Fruit fly (Drosophila melanogaster) whole organism, embryonic: ENCODE results near the gene fan.

Source experiments
- Adf1 ChIP-seq: fragments of 200-800 bp; sonication (Bioruptor generic); IDR thresholded peaks from 2 replicates; pipeline ENCODE4 v1.3.6; 2022; ENCODE audit warnings: missing biosample characterization, missing genetic modification characterization
- Asciz ChIP-seq: fragments of 200-800 bp; sonication (Bioruptor generic); optimal IDR thresholded peaks from 2 replicates; lab custom pipeline; 2017; ENCODE audit warnings: missing biosample characterization, mild to moderate bottlenecking, missing genetic modification characterization, missing genetic modification reagents
- Bgb ChIP-seq: fragments of 200-800 bp; sonication (Bioruptor generic); IDR thresholded peaks from 2 replicates; pipeline ENCODE4 v1.3.6; 2022; ENCODE audit warnings: missing biosample characterization, missing genetic modification characterization; ENCODE audit not compliant: partially characterized antibody
- CG10147 ChIP-seq: fragments of 200-800 bp; sonication (Bioruptor generic); optimal IDR thresholded peaks from 2 replicates; lab custom pipeline; 2019; ENCODE audit warnings: missing biosample characterization, mild to moderate bottlenecking, missing genetic modification characterization, moderate library complexity
- CG10274 ChIP-seq: fragments of 200-800 bp; sonication (Bioruptor generic); optimal IDR thresholded peaks from 3 replicates; lab custom pipeline; 2017; ENCODE audit warnings: missing biosample characterization, mild to moderate bottlenecking, missing genetic modification characterization
- CG10543 ChIP-seq: fragments of 200-800 bp; sonication (Bioruptor generic); optimal IDR thresholded peaks from 3 replicates; lab custom pipeline; 2017; ENCODE audit warnings: missing biosample characterization, mild to moderate bottlenecking, missing genetic modification characterization, moderate library complexity
- CG11085 ChIP-seq: fragments of 200-800 bp; sonication (Bioruptor generic); IDR thresholded peaks from 2 replicates; pipeline ENCODE4 v1.3.6; 2022; ENCODE audit warnings: missing biosample characterization, missing genetic modification characterization
- CG12071 ChIP-seq: fragments of 200-800 bp; sonication (Bioruptor generic); optimal IDR thresholded peaks from 3 replicates; lab custom pipeline; 2018; ENCODE audit warnings: missing biosample characterization, mild to moderate bottlenecking, missing genetic modification characterization
- CG12769 ChIP-seq: fragments of 200-800 bp; sonication (Bioruptor generic); optimal IDR thresholded peaks from 2 replicates; lab custom pipeline; 2019; ENCODE audit warnings: missing biosample characterization, mild to moderate bottlenecking, missing genetic modification characterization, moderate library complexity
- CG17612 ChIP-seq: fragments of 200-800 bp; sonication (Bioruptor generic); IDR thresholded peaks from 2 replicates; pipeline ENCODE4 v1.3.6; 2022; ENCODE audit warnings: missing biosample characterization, missing genetic modification characterization
- CG18599 ChIP-seq: fragments of 200-800 bp; sonication (Bioruptor generic); optimal IDR thresholded peaks from 3 replicates; lab custom pipeline; 2017; ENCODE audit warnings: missing biosample characterization, missing genetic modification characterization, mild to moderate bottlenecking, moderate library complexity, missing genetic modification reagents
- CG2116 ChIP-seq: fragments of 200-800 bp; sonication (Bioruptor generic); optimal IDR thresholded peaks from 3 replicates; lab custom pipeline; 2018; ENCODE audit warnings: missing biosample characterization, mild to moderate bottlenecking, missing genetic modification characterization
- CG2199 ChIP-seq: fragments of 200-800 bp; sonication (Bioruptor generic); IDR thresholded peaks from 3 replicates; pipeline ENCODE4 v1.3.6; 2022; ENCODE audit warnings: missing biosample characterization, missing genetic modification characterization
- CG3847 ChIP-seq: fragments of 200-800 bp; sonication (Bioruptor generic); IDR thresholded peaks from 2 replicates; pipeline ENCODE4 v1.3.6; 2022; ENCODE audit warnings: missing biosample characterization, missing genetic modification characterization
- CG6765 ChIP-seq: fragments of 200-800 bp; sonication (Bioruptor generic); optimal IDR thresholded peaks from 3 replicates; lab custom pipeline; 2017; ENCODE audit warnings: missing biosample characterization, mild to moderate bottlenecking, missing genetic modification characterization
- CG6791 ChIP-seq: fragments of 200-800 bp; sonication (Bioruptor generic); IDR thresholded peaks from 3 replicates; pipeline ENCODE4 v1.3.6; 2022; ENCODE audit warnings: missing biosample characterization, missing genetic modification characterization; ENCODE audit not compliant: partially characterized antibody
- CG6854 ChIP-seq: fragments of 200-800 bp; sonication (Bioruptor generic); optimal IDR thresholded peaks from 3 replicates; lab custom pipeline; 2017; ENCODE audit warnings: missing biosample characterization, mild to moderate bottlenecking, missing genetic modification characterization
- CG7987 ChIP-seq: fragments of 200-800 bp; sonication (Bioruptor generic); optimal IDR thresholded peaks from 2 replicates; lab custom pipeline; 2018; ENCODE audit warnings: missing biosample characterization, mild to moderate bottlenecking, missing genetic modification characterization, moderate library complexity
- CG8281 ChIP-seq: fragments of 200-800 bp; sonication (Bioruptor generic); optimal IDR thresholded peaks from 2 replicates; lab custom pipeline; 2018; ENCODE audit warnings: missing biosample characterization, mild to moderate bottlenecking, missing genetic modification characterization, moderate library complexity
- CG8290 ChIP-seq, 3 experiments: fragments of 200-800 bp; sonication (Bioruptor generic); optimal IDR thresholded peaks; 2 replicates each; lab custom pipeline; 2016 to 2019; ENCODE audit warnings: missing biosample characterization in 3 of 3, missing genetic modification characterization in 3 of 3, mild to moderate bottlenecking in 2 of 3, moderate library complexity in 1 of 3
- CG8924 ChIP-seq: fragments of 200-800 bp; optimal IDR thresholded peaks from 3 replicates; lab custom pipeline; 2019; ENCODE audit warnings: missing biosample characterization, mild to moderate bottlenecking, missing genetic modification characterization, moderate library complexity
- CG8944 ChIP-seq: fragments of 200-800 bp; sonication (Bioruptor generic); optimal IDR thresholded peaks from 3 replicates; lab custom pipeline; 2016; ENCODE audit warnings: missing biosample characterization, missing genetic modification characterization
- D19A ChIP-seq: fragments of 200-800 bp; optimal IDR thresholded peaks from 3 replicates; lab custom pipeline; 2019; ENCODE audit warnings: missing biosample characterization, mild to moderate bottlenecking, missing genetic modification characterization, moderate library complexity
- HLH4C ChIP-seq: fragments of 200-800 bp; sonication (Bioruptor generic); IDR thresholded peaks from 3 replicates; pipeline ENCODE4 v1.3.6; 2022; ENCODE audit warnings: missing biosample characterization, missing genetic modification characterization; ENCODE audit not compliant: partially characterized antibody
- Hmr ChIP-seq: fragments of 200-800 bp; sonication (Bioruptor generic); optimal IDR thresholded peaks from 3 replicates; lab custom pipeline; 2017; ENCODE audit warnings: mild to moderate bottlenecking, missing biosample characterization, missing genetic modification reagents, missing genetic modification characterization
- NfI ChIP-seq: fragments of 200-800 bp; sonication (Bioruptor generic); optimal IDR thresholded peaks from 3 replicates; lab custom pipeline; 2018; ENCODE audit warnings: missing biosample characterization, mild to moderate bottlenecking, missing genetic modification characterization, moderate library complexity
- Usf ChIP-seq: fragments of 200-800 bp; sonication (Bioruptor generic); optimal IDR thresholded peaks from 2 replicates; lab custom pipeline; 2017; ENCODE audit warnings: missing genotype, missing biosample characterization, missing genetic modification characterization
- abd-A ChIP-seq: fragments of 200-800 bp; sonication (Bioruptor generic); optimal IDR thresholded peaks from 3 replicates; lab custom pipeline; 2019; ENCODE audit warnings: missing biosample characterization, mild to moderate bottlenecking, missing genetic modification characterization, moderate library complexity
- bsh ChIP-seq, 2 experiments: fragments of 200-800 bp; sonication (Bioruptor generic); optimal IDR thresholded peaks; 2 replicates each; lab custom pipeline; 2017 to 2018; ENCODE audit warnings: mild to moderate bottlenecking in 2 of 2, missing biosample characterization in 2 of 2, missing genetic modification characterization in 2 of 2, moderate library complexity in 1 of 2
- caup ChIP-seq: fragments of 200-800 bp; sonication (Bioruptor generic); optimal IDR thresholded peaks from 3 replicates; lab custom pipeline; 2017; ENCODE audit warnings: missing biosample characterization, mild to moderate bottlenecking, missing genetic modification characterization, moderate library complexity; ENCODE audit not compliant: severe bottlenecking
- chif ChIP-seq, 2 experiments: fragments of 200-800 bp; sonication (Bioruptor generic); optimal IDR thresholded peaks; 3 replicates each; lab custom pipeline; 2016; ENCODE audit warnings: missing biosample characterization in 2 of 2, missing genetic modification characterization in 2 of 2
- croc ChIP-seq: fragments of 200-800 bp; sonication (Bioruptor generic); conservative IDR thresholded peaks from 3 replicates; pipeline ENCODE4 v1.3.6; 2022; ENCODE audit warnings: missing biosample characterization, missing genetic modification characterization
- cwo ChIP-seq: fragments of 200-800 bp; sonication (Bioruptor generic); optimal IDR thresholded peaks from 3 replicates; lab custom pipeline; 2017; ENCODE audit warnings: missing biosample characterization, missing genetic modification characterization, mild to moderate bottlenecking, moderate library complexity, missing genetic modification reagents
- dmrt11E ChIP-seq: fragments of 200-800 bp; sonication (Bioruptor generic); optimal IDR thresholded peaks from 3 replicates; lab custom pipeline; 2018; ENCODE audit warnings: missing biosample characterization, mild to moderate bottlenecking, missing genetic modification characterization, moderate library complexity
- dysf ChIP-seq: fragments of 200-800 bp; sonication (Bioruptor generic); IDR thresholded peaks from 3 replicates; pipeline ENCODE4 v1.3.6; 2022; ENCODE audit warnings: missing biosample characterization, missing genetic modification characterization
- ftz-f1 ChIP-seq: fragments of 200-800 bp; sonication (Bioruptor generic); optimal IDR thresholded peaks from 2 replicates; lab custom pipeline; 2016; ENCODE audit warnings: missing biosample characterization, missing genetic modification characterization
- insv ChIP-seq, 2 experiments: fragments of 200-800 bp; sonication (Bioruptor generic); optimal IDR thresholded peaks; 3 replicates each; lab custom pipeline; 2016 to 2018; ENCODE audit warnings: missing biosample characterization in 2 of 2, missing genetic modification characterization in 2 of 2
- lab ChIP-seq: fragments of 200-800 bp; sonication (Bioruptor generic); optimal IDR thresholded peaks from 3 replicates; lab custom pipeline; 2017; ENCODE audit warnings: missing biosample characterization, missing genetic modification characterization, mild to moderate bottlenecking, moderate library complexity, missing genetic modification reagents
- luna ChIP-seq: fragments of 200-800 bp; sonication (Bioruptor generic); optimal IDR thresholded peaks from 2 replicates; lab custom pipeline; 2016; ENCODE audit warnings: missing biosample characterization, missing genetic modification characterization
- mam ChIP-seq: fragments of 200-800 bp; sonication (Bioruptor generic); optimal IDR thresholded peaks from 3 replicates; lab custom pipeline; 2016; ENCODE audit warnings: missing biosample characterization, missing genetic modification characterization
- nau ChIP-seq: fragments of 200-800 bp; sonication (Bioruptor generic); optimal IDR thresholded peaks from 3 replicates; lab custom pipeline; 2017; ENCODE audit warnings: missing biosample characterization, mild to moderate bottlenecking, missing genetic modification characterization, missing genetic modification reagents
- rib ChIP-seq: fragments of 200-800 bp; sonication (Bioruptor generic); IDR thresholded peaks from 2 replicates; pipeline ENCODE4 v1.3.6; 2022; ENCODE audit warnings: missing biosample characterization, missing genetic modification characterization
- salm ChIP-seq: fragments of 200-800 bp; sonication (Bioruptor generic); optimal IDR thresholded peaks from 2 replicates; lab custom pipeline; 2018; ENCODE audit warnings: missing biosample characterization, mild to moderate bottlenecking, missing genetic modification characterization
- sna ChIP-seq: fragments of 200-800 bp; sonication (Bioruptor generic); IDR thresholded peaks from 2 replicates; pipeline ENCODE4 v1.3.6; 2022; ENCODE audit warnings: missing biosample characterization, missing genetic modification characterization; ENCODE audit not compliant: partially characterized antibody
- sob ChIP-seq: fragments of 200-800 bp; sonication (Bioruptor generic); IDR thresholded peaks from 2 replicates; pipeline ENCODE4 v1.3.6; 2022; ENCODE audit warnings: missing biosample characterization, missing genetic modification characterization
- tll ChIP-seq, 2 experiments: fragments of 200-800 bp in 1 of 2; fragments of >200 bp in 1 of 2; sonication (Bioruptor generic) in 1 of 2; optimal IDR thresholded peaks; 2 replicates each; lab custom pipeline; 2017 to 2019; ENCODE audit warnings: missing biosample characterization in 2 of 2, missing genetic modification characterization in 2 of 2, mild to moderate bottlenecking in 1 of 2, moderate library complexity in 1 of 2
- trem ChIP-seq: fragments of 200-800 bp; optimal IDR thresholded peaks from 3 replicates; lab custom pipeline; 2019; ENCODE audit warnings: missing biosample characterization, mild to moderate bottlenecking, missing genetic modification characterization, moderate library complexity
- zen2 ChIP-seq: fragments of 200-800 bp; sonication (Bioruptor generic); IDR thresholded peaks from 3 replicates; pipeline ENCODE4 v1.3.6; 2022; ENCODE audit warnings: missing biosample characterization, missing genetic modification characterization; ENCODE audit not compliant: partially characterized antibody

fan gene

dm6 chr3L:8093553-8093952, 15.4 kb upstream of the fan start (continued):
- TF ChIP-seq CG11085 (GFP tag; lab: Robert Waterston, UW) (no peak), bsh (GFP tag; optimal IDR thresholded peaks at IDR 0.05; lab: Kevin White, UChicago) (peak in 1 of 2 experiments; percentile 17), nau (GFP tag; lab: Kevin White, UChicago) (peak; percentile 67), insv (GFP tag; optimal IDR thresholded peaks at IDR 0.05; lab: Kevin White, UChicago) (no peak), CG8924 (no peak), tll (GFP tag; optimal IDR thresholded peaks at IDR 0.05; lab: Kevin White, UChicago) (no peak), CG3847 (GFP tag; lab: Robert Waterston, UW) (no peak), luna (no peak), rib (no peak), Hmr (peak; percentile 68), CG6765 (GFP tag; lab: Kevin White, UChicago) (peak; percentile 37), chif (GFP tag; optimal IDR thresholded peaks at IDR 0.05; lab: Kevin White, UChicago) (no peak), Bgb (GFP tag; lab: Robert Waterston, UW) (no peak), dysf (GFP tag; lab: Robert Waterston, UW) (peak; percentile 20; the same call in 1 of the 3 replicates), CG8281 (peak; percentile 77), CG6791 (GFP tag; lab: Robert Waterston, UW) (no peak), D19A (no peak), CG12071 (GFP tag; lab: Kevin White, UChicago) (peak; percentile 13), sna (no peak), Adf1 (no peak; the same call in 1 of the 2 replicates), CG17612 (no peak), CG2199 (GFP tag; lab: Robert Waterston, UW) (no peak), mam (no peak), CG8944 (GFP tag; lab: Kevin White, UChicago) (no peak), cwo (GFP tag; lab: Kevin White, UChicago) (peak; percentile 95), caup (GFP tag; lab: Kevin White, UChicago) (peak; percentile 23), CG10543 (GFP tag; lab: Kevin White, UChicago) (peak; percentile 79), abd-A (peak; percentile 80), Usf (GFP tag; lab: Kevin White, UChicago) (no peak), CG10147 (GFP tag; lab: Kevin White, UChicago) (peak; percentile 42), CG18599 (peak; percentile 48), ftz-f1 (GFP tag; lab: Kevin White, UChicago) (peak; percentile 57), Asciz (GFP tag; lab: Kevin White, UChicago) (peak; percentile 39), dmrt11E (peak; percentile 26), CG6854 (peak; percentile 28), salm (peak; percentile 1), HLH4C (no peak), NfI (GFP tag; lab: Kevin White, UChicago) (no peak), CG8290 (GFP tag; optimal IDR thresholded peaks at IDR 0.05; lab: Kevin White, UChicago) (no peak), CG8290 (tag; optimal IDR thresholded peaks at IDR 0.05; lab: Kevin White, UChicago) (peak in 1 of 2 experiments; percentile 54), sob (GFP tag; lab: Robert Waterston, UW) (peak; percentile 24; the same call in 1 of the 2 replicates), CG12769 (tag; lab: Kevin White, UChicago) (peak; percentile 42), lab (peak; percentile 64), CG10274 (GFP tag; lab: Kevin White, UChicago) (no peak), trem (tag; lab: Kevin White, UChicago) (no peak), CG2116 (GFP tag; lab: Kevin White, UChicago) (peak; percentile 13), croc (GFP tag; lab: Robert Waterston, UW) (no peak), CG7987 (GFP tag; lab: Kevin White, UChicago) (peak; percentile 65), zen2 (GFP tag; lab: Robert Waterston, UW) (no peak)
